Worm (Caenorhabditis elegans): Measurements from ENCODE around the gene str-27.

The str-27 gene

ce11 chrV:15732209-15732608, 3.4 kb downstream of the str-27 start, which contains the start of gene str-38:
str-38 (minus strand) TSS chrV:15732309.
- no peak for TF ChIP-seq sem-2 (GFP tag; optimal IDR thresholded peaks at IDR 0.05)
- no peak for TF ChIP-seq lsy-2 (tag; optimal IDR thresholded peaks at IDR 0.05)
- TF ChIP-seq unc-39 (tag; optimal IDR thresholded peaks at IDR 0.05) = no peak
- no peak for TF ChIP-seq elt-3 (tag; optimal IDR thresholded peaks at IDR 0.05)
- no peak for TF ChIP-seq cnd-1 (tag; optimal IDR thresholded peaks at IDR 0.05)
- no peak for TF ChIP-seq bed-3 (GFP tag; optimal IDR thresholded peaks at IDR 0.05)
- TF ChIP-seq drap-1 (GFP tag; optimal IDR thresholded peaks at IDR 0.05) = no peak
- no peak for TF ChIP-seq ces-1 (GFP tag; optimal IDR thresholded peaks at IDR 0.05)
- no peak for TF ChIP-seq pha-4 (tag; optimal IDR thresholded peaks at IDR 0.05)
- no peak for TF ChIP-seq lin-32 (GFP tag; optimal IDR thresholded peaks at IDR 0.05)
- TF ChIP-seq mep-1 (tag; optimal IDR thresholded peaks at IDR 0.05) = no peak

DNA sequence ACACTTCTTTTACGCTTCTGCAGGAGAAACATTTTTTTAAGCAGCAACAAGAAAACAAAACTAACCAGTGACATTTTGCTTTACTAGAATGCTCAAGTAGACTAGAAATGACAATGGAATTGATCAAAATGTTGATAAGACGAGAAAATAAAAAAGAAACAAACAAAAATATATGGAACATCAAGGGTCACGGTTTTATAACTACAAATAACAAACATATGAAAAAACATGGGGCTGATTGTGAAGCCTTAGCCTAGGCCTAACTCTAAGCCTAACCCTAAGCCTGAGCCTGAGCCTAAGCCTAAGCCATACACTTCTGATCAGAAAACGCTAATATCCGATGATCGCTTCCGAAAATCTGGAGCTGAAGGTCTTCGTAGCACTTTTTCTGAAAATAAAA, 5.2 kb downstream of the str-27 start, which contains the start of gene Y6E2A.10:
TSS of gene Y6E2A.10 (minus strand) at position 101 of the 400 bp plus-strand sequence.
- TF ChIP-seq cnd-1 (tag; optimal IDR thresholded peaks at IDR 0.05) (no peak), pha-4 (tag; optimal IDR thresholded peaks at IDR 0.05) (no peak), blmp-1 (tag; optimal IDR thresholded peaks at IDR 0.05) (no peak), lin-32 (GFP tag; optimal IDR thresholded peaks at IDR 0.05) (no peak), unc-120 (tag; optimal IDR thresholded peaks at IDR 0.05; ENCODE audit: poor library complexity, severe bottlenecking) (no peak), lin-13 (tag; optimal IDR thresholded peaks at IDR 0.05) (no peak)

DNA sequence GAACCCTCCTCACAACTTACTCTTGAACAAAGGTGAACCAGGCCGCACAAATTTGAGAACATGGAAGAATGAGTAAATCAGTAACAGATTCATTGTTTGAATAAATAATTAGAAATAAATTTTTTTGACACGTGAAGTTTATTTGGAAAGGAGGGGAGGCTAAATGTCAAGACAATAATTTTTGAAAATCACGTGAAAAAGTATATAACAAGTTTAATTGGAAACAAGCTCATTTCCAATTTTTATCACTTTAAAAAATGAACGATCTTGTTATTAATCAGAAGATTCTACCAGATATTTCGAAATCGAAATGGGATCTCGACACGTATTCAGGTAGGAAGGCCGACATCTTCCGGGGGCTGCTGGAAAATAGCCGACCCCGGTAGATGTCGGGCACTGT, 9.0 kb downstream of the str-27 start, which contains the start of the genes irld-57 and sfxn-1.3:
TSS of gene irld-57 (minus strand) at position 101 of the 400 bp plus-strand sequence.
TSS of gene sfxn-1.3 (plus strand) at position 232 of the 400 bp plus-strand sequence.
- TF ChIP-seq lsy-2 (tag; optimal IDR thresholded peaks at IDR 0.05) = no peak
- no peak for TF ChIP-seq blmp-1 (tag; optimal IDR thresholded peaks at IDR 0.05)

- no peak for TF ChIP-seq elt-1 (tag; optimal IDR thresholded peaks at IDR 0.05; ENCODE audit: borderline replicate concordance, insufficient read depth)
- no peak for TF ChIP-seq nhr-2 (tag; optimal IDR thresholded peaks at IDR 0.05)
- TF ChIP-seq nhr-76 (tag; optimal IDR thresholded peaks at IDR 0.05) = no peak
- TF ChIP-seq snpc-4 (tag; optimal IDR thresholded peaks at IDR 0.05) = no peak
- no peak for TF ChIP-seq nhr-28 (tag; optimal IDR thresholded peaks at IDR 0.05)
- no peak for TF ChIP-seq lin-13 (tag; optimal IDR thresholded peaks at IDR 0.05)
- TF ChIP-seq elt-3 (tag; optimal IDR thresholded peaks at IDR 0.05) = no peak
- no peak for TF ChIP-seq nhr-237 (tag; optimal IDR thresholded peaks at IDR 0.05)
- no peak for TF ChIP-seq zip-8 (tag; optimal IDR thresholded peaks at IDR 0.05)
- TF ChIP-seq tbx-8 (GFP tag; optimal IDR thresholded peaks at IDR 0.05) = no peak
- TF ChIP-seq nhr-12 (tag; optimal IDR thresholded peaks at IDR 0.05) = no peak
These were observed 13.7 kb downstream of the str-27 start, which contains the start of gene srh-140 for ce11 chrV:15721888-15722287. srh-140 (plus strand) TSS chrV:15722188.

DNA sequence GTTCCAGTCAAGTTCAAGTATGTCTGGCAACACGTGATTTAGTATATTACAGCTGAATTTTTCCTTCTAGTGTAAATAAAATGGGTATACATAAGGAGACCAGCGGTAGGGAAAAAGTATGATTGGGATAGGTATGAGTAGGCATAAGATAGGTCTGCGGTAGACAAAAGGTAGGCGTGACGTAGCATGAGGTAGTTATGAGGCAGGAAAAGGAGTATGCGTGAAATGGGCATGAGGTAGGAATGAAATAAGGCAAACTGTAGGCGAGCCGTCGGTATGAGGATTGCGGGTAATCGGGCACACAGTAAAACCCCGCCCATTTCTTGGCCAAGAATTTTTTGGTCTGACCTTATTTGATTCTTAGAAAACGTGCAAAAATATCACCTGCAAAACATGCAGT, 14.2 kb downstream of the str-27 start:
- TF ChIP-seq ztf-11 (tag; optimal IDR thresholded peaks at IDR 0.05) = no peak

ce11 chrV:15719570-15719969, 16.1 kb downstream of the str-27 start, which contains the start of gene Y6E2A.7:
Y6E2A.7 (plus strand) TSS chrV:15719870.
- TF ChIP-seq flh-1 (GFP tag; optimal IDR thresholded peaks at IDR 0.05) = no peak
- TF ChIP-seq ceh-39 (tag; optimal IDR thresholded peaks at IDR 0.05) = no peak
- TF ChIP-seq mab-5 (tag; optimal IDR thresholded peaks at IDR 0.05) = no peak

DNA sequence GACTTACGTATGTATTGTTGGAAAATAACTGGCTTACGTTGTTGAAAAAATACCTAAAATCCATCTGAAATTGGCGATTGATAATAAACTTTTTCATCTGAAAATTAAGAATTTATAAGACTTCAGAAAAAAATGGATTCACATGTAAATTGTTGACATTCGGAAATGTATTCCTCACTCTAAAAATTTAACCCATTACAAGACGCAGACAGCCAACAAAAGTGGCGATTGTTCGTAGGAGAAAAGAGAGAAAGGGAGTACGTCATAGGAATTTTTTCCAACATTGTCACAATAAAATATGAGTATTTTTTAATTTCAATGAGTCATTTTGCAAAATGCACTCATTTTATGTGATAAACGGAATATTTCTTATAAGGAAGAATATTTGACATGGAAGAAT, 17.1 kb downstream of the str-27 start, which contains the start of gene Y6E2A.5:
TSS of gene Y6E2A.5 (minus strand) at position 101 of the 400 bp plus-strand sequence.
- no peak for TF ChIP-seq zip-8 (tag; optimal IDR thresholded peaks at IDR 0.05)
- no peak for TF ChIP-seq pha-4 (tag; optimal IDR thresholded peaks at IDR 0.05)
- TF ChIP-seq nhr-28 (tag; optimal IDR thresholded peaks at IDR 0.05) = no peak
- TF ChIP-seq nhr-12 (tag; optimal IDR thresholded peaks at IDR 0.05) = no peak
- TF ChIP-seq drap-1 (GFP tag; optimal IDR thresholded peaks at IDR 0.05) = no peak
- no peak for TF ChIP-seq sptf-1 (tag; optimal IDR thresholded peaks at IDR 0.05)

All from whole organism, mixed stage, embryonic.